Fruit fly (Drosophila melanogaster): ENCODE measurements around the gene MED31.

MED31 gene

DNA sequence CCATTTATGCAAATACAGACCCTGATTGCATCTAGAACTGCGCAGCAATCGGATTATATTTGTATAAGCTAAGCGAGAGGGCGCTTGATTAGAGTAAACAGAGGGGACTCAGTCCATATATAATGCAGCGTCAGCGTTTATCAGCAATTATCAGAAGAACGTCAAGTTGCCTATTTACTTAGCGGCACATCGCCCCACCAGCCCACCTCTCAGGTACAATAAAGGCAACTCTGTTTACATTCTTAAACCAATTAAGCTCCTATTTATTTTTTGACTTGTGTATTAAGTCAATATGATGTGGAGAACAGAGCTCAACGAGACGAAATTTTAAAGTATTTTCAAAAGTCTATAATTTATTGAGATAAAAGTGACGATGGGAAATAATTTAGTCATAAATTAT is 23.2 kb downstream of the MED31 start (continued):
- TF ChIP-seq inv (GFP tag; IDR thresholded peaks at IDR 0.05; ENCODE audit: partially characterized antibody): no peak
- TF ChIP-seq psq (GFP tag; optimal IDR thresholded peaks at IDR 0.05): no peak
- TF ChIP-seq wdn (GFP tag; IDR thresholded peaks at IDR 0.05): no peak
- TF ChIP-seq cas (GFP tag; IDR thresholded peaks at IDR 0.05): no peak
- no peak for TF ChIP-seq Dp (GFP tag; optimal IDR thresholded peaks at IDR 0.05)
- no peak for TF ChIP-seq pho (GFP tag; optimal IDR thresholded peaks at IDR 0.05)
- TF ChIP-seq Sox102F (GFP tag; optimal IDR thresholded peaks at IDR 0.05): peak; percentile 29
- no peak for TF ChIP-seq knrl (GFP tag; IDR thresholded peaks at IDR 0.05; ENCODE audit: partially characterized antibody)
- peak; percentile 59 for TF ChIP-seq mirr (GFP tag; optimal IDR thresholded peaks at IDR 0.05)
- TF ChIP-seq her (GFP tag; optimal IDR thresholded peaks at IDR 0.05): peak; percentile 68
- no peak for TF ChIP-seq Usf (GFP tag; optimal IDR thresholded peaks at IDR 0.05)
- TF ChIP-seq Dbx (GFP tag; IDR thresholded peaks at IDR 0.05): peak; percentile 77
- no peak; the same call in 1 of the 2 replicates for TF ChIP-seq Ada2b (GFP tag; IDR thresholded peaks at IDR 0.05)
- peak; percentile 68 for TF ChIP-seq PHDP (tag; optimal IDR thresholded peaks at IDR 0.05)
- no peak for TF ChIP-seq CG15269 (tag; optimal IDR thresholded peaks at IDR 0.05)
- no peak for TF ChIP-seq Trl (optimal IDR thresholded peaks at IDR 0.05)
- TF ChIP-seq Trl (GFP tag; optimal IDR thresholded peaks at IDR 0.05): peak; percentile 82
- TF ChIP-seq so (GFP tag; IDR thresholded peaks at IDR 0.05): 0 out of 3 replicates have a peak, but pooled peaks have one; percentile 44
- peak; percentile 78 for TF ChIP-seq unpg (GFP tag; optimal IDR thresholded peaks at IDR 0.05)
- no peak for TF ChIP-seq CG17912 (GFP tag; optimal IDR thresholded peaks at IDR 0.05)
- peak; percentile 82 for TF ChIP-seq CG4424 (GFP tag; optimal IDR thresholded peaks at IDR 0.05)
- TF ChIP-seq CG11504 (tag; optimal IDR thresholded peaks at IDR 0.05): peak; percentile 81
- TF ChIP-seq CG8281 (tag; optimal IDR thresholded peaks at IDR 0.05): peak; percentile 71
- TF ChIP-seq Nf-YA (GFP tag; IDR thresholded peaks at IDR 0.05): peak; percentile 80
- peak; percentile 82 for TF ChIP-seq CG5180 (GFP tag; optimal IDR thresholded peaks at IDR 0.05)
- TF ChIP-seq tna (GFP tag; IDR thresholded peaks at IDR 0.05; ENCODE audit: partially characterized antibody): no peak
- TF ChIP-seq CG34422 (GFP tag; IDR thresholded peaks at IDR 0.05): peak; percentile 52; the same call in 1 of the 3 replicates
- no peak for TF ChIP-seq Adf1 (GFP tag; IDR thresholded peaks at IDR 0.05)
- no peak for TF ChIP-seq CG14860 (GFP tag; IDR thresholded peaks at IDR 0.05; ENCODE audit: partially characterized antibody)
- peak; percentile 58; the same call in 1 of the 2 replicates for TF ChIP-seq CG17612 (GFP tag; IDR thresholded peaks at IDR 0.05)
- TF ChIP-seq CG12155 (GFP tag; optimal IDR thresholded peaks at IDR 0.05): no peak
- no peak for TF ChIP-seq CG7786 (GFP tag; optimal IDR thresholded peaks at IDR 0.05)
- peak; percentile 40 for TF ChIP-seq CG30403 (GFP tag; optimal IDR thresholded peaks at IDR 0.05)
- TF ChIP-seq CG15479 (GFP tag; optimal IDR thresholded peaks at IDR 0.05): peak; percentile 14
- TF ChIP-seq dmrt11E (tag; optimal IDR thresholded peaks at IDR 0.05): no peak
- no peak for TF ChIP-seq pros (GFP tag; optimal IDR thresholded peaks at IDR 0.05)
- TF ChIP-seq CG2202 (tag; optimal IDR thresholded peaks at IDR 0.05): peak; percentile 71
- no peak for TF ChIP-seq CG3163 (GFP tag; optimal IDR thresholded peaks at IDR 0.05)
- peak; percentile 45; the same call in 1 of the 2 replicates for TF ChIP-seq CG32772 (GFP tag; IDR thresholded peaks at IDR 0.05)
- TF ChIP-seq CG5953 (GFP tag; IDR thresholded peaks at IDR 0.05): peak; percentile 44; the same call in 1 of the 2 replicates
- TF ChIP-seq sens-2 (GFP tag; IDR thresholded peaks at IDR 0.05): no peak
- TF ChIP-seq zen2 (GFP tag; IDR thresholded peaks at IDR 0.05; ENCODE audit: partially characterized antibody): no peak
- no peak for TF ChIP-seq Deaf1 (tag; optimal IDR thresholded peaks at IDR 0.05)
- TF ChIP-seq ash1 (GFP tag; optimal IDR thresholded peaks at IDR 0.05): no peak
- peak; percentile 53 for TF ChIP-seq stwl (tag; optimal IDR thresholded peaks at IDR 0.05)
- TF ChIP-seq CG3838 (GFP tag; optimal IDR thresholded peaks at IDR 0.05): no peak
- TF ChIP-seq cato (GFP tag; optimal IDR thresholded peaks at IDR 0.05; ENCODE audit: borderline replicate concordance): peak; percentile 39
